Worm (Caenorhabditis elegans) whole organism, young adult: ENCODE data around the gene C06C3.4.

ENCODE experiments used
- ceh-100 ChIP-seq: fragments of 200-800 bp; sonication (Bioruptor generic); IDR thresholded peaks from 2 replicates; pipeline ENCODE4 v1.3.6; 2022; ENCODE audit warnings: missing genetic modification reagents, missing genetic modification characterization, missing compliant biosample characterization
- rpc-1 ChIP-seq, 2 experiments: fragments of 150-350 bp in 1 of 2; sonication (generic microtip) in 1 of 2; optimal IDR thresholded peaks; 2 replicates each; lab custom pipeline; 2014 to 2018; ENCODE audit warnings: missing biosample characterization in 1 of 2, missing genetic modification characterization in 1 of 2, missing genetic modification reagents in 1 of 2, missing genotype in 1 of 2
- unc-62 ChIP-seq: fragments of 150-350 bp; optimal IDR thresholded peaks from 2 replicates; lab custom pipeline; 2014; ENCODE audit warnings: missing biosample characterization, missing genetic modification reagents, missing genetic modification characterization

DNA sequence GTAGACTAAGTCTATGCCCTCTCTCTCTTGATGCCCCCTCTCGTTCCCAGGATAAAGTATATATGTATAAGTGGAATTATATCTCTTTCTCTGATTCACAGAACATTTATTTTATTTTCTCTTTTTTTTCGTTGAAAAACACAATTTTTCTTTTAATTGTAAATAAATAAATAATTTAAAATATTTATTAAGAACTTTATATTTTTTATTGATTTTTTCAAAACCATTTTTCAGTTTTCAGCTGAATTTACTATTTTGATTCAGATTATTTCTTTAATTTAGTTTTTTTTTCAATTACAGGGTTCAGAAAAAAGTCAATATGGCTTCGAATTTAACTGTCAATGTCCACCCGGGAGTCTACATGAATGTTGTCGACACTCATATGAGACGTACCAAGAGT, 41.7 kb upstream of the C06C3.4 start, which contains the start of gene eif-3.F:
- TF ChIP-seq rpc-1 (optimal IDR thresholded peaks at IDR 0.05; lab: Kevin White, UChicago) (no peak), rpc-1 (tag; optimal IDR thresholded peaks at IDR 0.05; lab: Kevin White, UChicago) (no peak), unc-62 (no peak), ceh-100 (GFP tag; lab: Robert Waterston, UW) (no peak)
